Fruit fly (Drosophila melanogaster): ENCODE data around the gene CG32213.

CG32213 gene

DNA sequence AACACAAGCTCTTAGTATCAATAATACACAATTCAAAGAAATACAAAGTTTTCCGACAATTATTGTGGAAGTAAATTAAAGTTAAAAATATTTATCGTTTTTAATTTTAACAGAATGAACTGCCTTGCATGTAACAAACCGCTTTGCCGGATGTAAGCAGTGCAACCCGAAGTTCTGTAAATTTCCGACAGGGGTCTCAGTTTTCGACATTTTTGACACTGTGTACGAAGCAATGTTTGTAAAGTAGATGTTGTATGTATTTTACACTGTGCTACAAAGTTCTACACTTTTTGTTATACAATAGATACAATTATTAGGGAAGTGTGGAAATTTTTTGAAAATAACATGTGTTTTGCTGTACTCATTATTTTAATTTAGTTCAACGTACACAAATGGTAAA, 40.9 kb downstream of the CG32213 start (continued):
- TF ChIP-seq lab (GFP tag; optimal IDR thresholded peaks at IDR 0.05) (peak; percentile 93), pb (GFP tag; optimal IDR thresholded peaks at IDR 0.05) (peak; percentile 95), sim (GFP tag; IDR thresholded peaks at IDR 0.05) (peak; percentile 50), CG2116 (GFP tag; optimal IDR thresholded peaks at IDR 0.05) (peak; percentile 65), Dp (GFP tag; optimal IDR thresholded peaks at IDR 0.05) (no peak), CG4854 (GFP tag; optimal IDR thresholded peaks at IDR 0.05) (peak; percentile 87), Atf6 (GFP tag; IDR thresholded peaks at IDR 0.05) (peak; percentile 69), C15 (GFP tag; IDR thresholded peaks at IDR 0.05) (peak; percentile 89), CG6765 (GFP tag; optimal IDR thresholded peaks at IDR 0.05) (peak; percentile 90), dimm (GFP tag; IDR thresholded peaks at IDR 0.05) (peak; percentile 82), hbn (GFP tag; IDR thresholded peaks at IDR 0.05; ENCODE audit: partially characterized antibody) (no peak), crol (GFP tag; IDR thresholded peaks at IDR 0.05) (no peak; the same call in 1 of the 2 replicates), CG7271 (tag; optimal IDR thresholded peaks at IDR 0.05) (peak; percentile 92), CG7745 (tag; optimal IDR thresholded peaks at IDR 0.05) (no peak), aop (GFP tag; IDR thresholded peaks at IDR 0.05) (peak; percentile 60; the same call in 1 of the 2 replicates), CG14667 (GFP tag; IDR thresholded peaks at IDR 0.05) (peak; percentile 89), CG33557 (GFP tag; optimal IDR thresholded peaks at IDR 0.05) (peak; percentile 59), CG1832 (GFP tag; optimal IDR thresholded peaks at IDR 0.05) (no peak), gcm (GFP tag; optimal IDR thresholded peaks at IDR 0.05) (no peak), CG6813 (GFP tag; optimal IDR thresholded peaks at IDR 0.05) (peak; percentile 76), Rx (GFP tag; IDR thresholded peaks at IDR 0.05) (peak; percentile 97), zf30C (GFP tag; optimal IDR thresholded peaks at IDR 0.05) (no peak), CG15269 (tag; optimal IDR thresholded peaks at IDR 0.05) (peak; percentile 67), fd102C (GFP tag; optimal IDR thresholded peaks at IDR 0.05) (peak; percentile 83), CG4282 (GFP tag; optimal IDR thresholded peaks at IDR 0.05) (peak; percentile 65), unc-4 (GFP tag; IDR thresholded peaks at IDR 0.05; ENCODE audit: partially characterized antibody) (no peak), pnt (GFP tag; optimal IDR thresholded peaks at IDR 0.05) (peak; percentile 89), B-H2 (GFP tag; optimal IDR thresholded peaks at IDR 0.05) (peak; percentile 83), CTCF (GFP tag; optimal IDR thresholded peaks at IDR 0.05) (peak; percentile 94), cg (GFP tag; optimal IDR thresholded peaks at IDR 0.05) (no peak), CG11085 (GFP tag; IDR thresholded peaks at IDR 0.05) (peak; percentile 97), Mad (GFP tag; optimal IDR thresholded peaks at IDR 0.05) (peak; percentile 81), CG15011 (GFP tag; optimal IDR thresholded peaks at IDR 0.05) (peak; percentile 70), pzg (GFP tag; optimal IDR thresholded peaks at IDR 0.05) (peak; percentile 15), bbx (GFP tag; IDR thresholded peaks at IDR 0.05; ENCODE audit: partially characterized antibody) (peak; percentile 53; the same call in 1 of the 2 replicates), Ravus (GFP tag; IDR thresholded peaks at IDR 0.05) (peak; percentile 27; the same call in 1 of the 2 replicates), hkb (optimal IDR thresholded peaks at IDR 0.05) (no peak), hkb (GFP tag; IDR thresholded peaks at IDR 0.05) (no peak; the same call in 1 of the 2 replicates), CG17359 (tag; optimal IDR thresholded peaks at IDR 0.05) (peak; percentile 80), al (GFP tag; IDR thresholded peaks at IDR 0.05) (peak; percentile 91), CG4360 (GFP tag; IDR thresholded peaks at IDR 0.05) (no peak), CG14014 (GFP tag; IDR thresholded peaks at IDR 0.05) (peak; percentile 85; the same call in 1 of the 2 replicates), CG43689 (GFP tag; IDR thresholded peaks at IDR 0.05) (peak; percentile 88), CG2712 (tag; optimal IDR thresholded peaks at IDR 0.05) (peak; percentile 79), cas (GFP tag; IDR thresholded peaks at IDR 0.05) (peak; percentile 84; the same call in 1 of the 2 replicates), nau (GFP tag; optimal IDR thresholded peaks at IDR 0.05) (peak; percentile 52), ftz-f1 (GFP tag; optimal IDR thresholded peaks at IDR 0.05) (peak; percentile 43), otp (GFP tag; IDR thresholded peaks at IDR 0.05) (peak; percentile 90), Hand (GFP tag; optimal IDR thresholded peaks at IDR 0.05) (no peak), Sry-δ (GFP tag; optimal IDR thresholded peaks at IDR 0.05) (peak; percentile 58), Vsx1 (GFP tag; optimal IDR thresholded peaks at IDR 0.05) (peak; percentile 84)

Data from whole organism, embryonic.